Worm (Caenorhabditis elegans): Measurements from ENCODE around the gene R74.2.

R74.2 gene

ce11 chrIII:4178564-4178963, 9.4 kb upstream of the R74.2 start, which contains the start of gene C16C10.2:
Gene C16C10.2 (minus strand): TSS chrIII:4178664.
- TF ChIP-seq lim-6 (tag; optimal IDR thresholded peaks at IDR 0.05) (no peak), rnt-1 (tag; optimal IDR thresholded peaks at IDR 0.05) (no peak), odd-2 (tag; optimal IDR thresholded peaks at IDR 0.05) (no peak), ceh-45 (GFP tag; IDR thresholded peaks at IDR 0.05) (no peak), pros-1 (tag; optimal IDR thresholded peaks at IDR 0.05) (no peak), ceh-19 (GFP tag; optimal IDR thresholded peaks at IDR 0.05) (no peak)

ce11 chrIII:4181338-4181737, 6.6 kb upstream of the R74.2 start, which contains the start of gene C16C10.1:
Gene C16C10.1 (minus strand): TSS chrIII:4181438.
- TF ChIP-seq sdc-2 (tag; optimal IDR thresholded peaks at IDR 0.05) = no peak
- TF ChIP-seq pag-3 (tag; optimal IDR thresholded peaks at IDR 0.05; ENCODE audit: borderline replicate concordance) = no peak
- TF ChIP-seq pat-9 (tag; optimal IDR thresholded peaks at IDR 0.05) = no peak
- no peak for TF ChIP-seq elt-4 (tag; optimal IDR thresholded peaks at IDR 0.05)
- no peak for TF ChIP-seq hlh-8 (tag; optimal IDR thresholded peaks at IDR 0.05)
- no peak for TF ChIP-seq syd-9 (tag; optimal IDR thresholded peaks at IDR 0.05)
- TF ChIP-seq fkh-6 (tag; optimal IDR thresholded peaks at IDR 0.05) = no peak
- no peak for TF ChIP-seq tbx-7 (tag; optimal IDR thresholded peaks at IDR 0.05)
- TF ChIP-seq dve-1 (tag; optimal IDR thresholded peaks at IDR 0.05) = no peak
- TF ChIP-seq ceh-24 (tag; optimal IDR thresholded peaks at IDR 0.05) = no peak
- TF ChIP-seq C38D4.7 (GFP tag; optimal IDR thresholded peaks at IDR 0.05) = no peak
- TF ChIP-seq ets-4 (tag; optimal IDR thresholded peaks at IDR 0.05) = no peak
- no peak for TF ChIP-seq K09A11.1 (tag; optimal IDR thresholded peaks at IDR 0.05; ENCODE audit: insufficient read depth)
- no peak for TF ChIP-seq T23F11.4 (GFP tag; optimal IDR thresholded peaks at IDR 0.05)
- no peak for TF ChIP-seq ama-1 (optimal IDR thresholded peaks at IDR 0.05)
- TF ChIP-seq ttx-3 (tag; optimal IDR thresholded peaks at IDR 0.05) = no peak
- TF ChIP-seq lim-6 (tag; optimal IDR thresholded peaks at IDR 0.05) = no peak

- TF ChIP-seq pha-2 (tag; optimal IDR thresholded peaks at IDR 0.05) (no peak), T23F11.4 (GFP tag; optimal IDR thresholded peaks at IDR 0.05) (no peak), unc-3 (GFP tag; conservative IDR thresholded peaks at IDR 0.05) (no peak), unc-3 (tag; optimal IDR thresholded peaks at IDR 0.05) (no peak), sdc-2 (tag; optimal IDR thresholded peaks at IDR 0.05) (no peak), pax-1 (tag; optimal IDR thresholded peaks at IDR 0.05) (no peak), gmeb-2 (tag; optimal IDR thresholded peaks at IDR 0.05) (no peak), odd-2 (tag; optimal IDR thresholded peaks at IDR 0.05) (no peak), sox-2 (GFP tag; IDR thresholded peaks at IDR 0.05) (no peak), ttx-3 (tag; optimal IDR thresholded peaks at IDR 0.05) (no peak), C08G9.2 (tag; optimal IDR thresholded peaks at IDR 0.05) (no peak)
Measured at ce11 chrIII:4186751-4187309, 1.1 kb upstream of the R74.2 start, which contains the start of gene lars-1. Gene lars-1 (minus strand): TSS chrIII:4186801.

- no peak for TF ChIP-seq ama-1 (optimal IDR thresholded peaks at IDR 0.05)
- no peak for TF ChIP-seq odd-2 (tag; optimal IDR thresholded peaks at IDR 0.05)
- no peak for TF ChIP-seq unc-86 (tag; optimal IDR thresholded peaks at IDR 0.05)
- no peak for TF ChIP-seq nhr-11 (tag; optimal IDR thresholded peaks at IDR 0.05)
- TF ChIP-seq dve-1 (tag; optimal IDR thresholded peaks at IDR 0.05) = no peak
- TF ChIP-seq ceh-30 (tag; optimal IDR thresholded peaks at IDR 0.05) = no peak
Measured at ce11 chrIII:4189602-4190001, 1.6 kb downstream of the R74.2 start.

ce11 chrIII:4190241-4190640, 2.3 kb downstream of the R74.2 start, which contains the start of gene spp-28:
Gene spp-28 (minus strand): TSS chrIII:4190341.
- TF ChIP-seq nhr-11 (tag; optimal IDR thresholded peaks at IDR 0.05) = no peak
- TF ChIP-seq pros-1 (tag; optimal IDR thresholded peaks at IDR 0.05) = no peak
- TF ChIP-seq unc-55 (GFP tag; optimal IDR thresholded peaks at IDR 0.05) = no peak
- TF ChIP-seq madf-2 (tag; optimal IDR thresholded peaks at IDR 0.05) = no peak
- no peak for TF ChIP-seq ceh-18 (tag; optimal IDR thresholded peaks at IDR 0.05)
- TF ChIP-seq unc-3 (GFP tag; conservative IDR thresholded peaks at IDR 0.05) = no peak
- TF ChIP-seq unc-3 (tag; optimal IDR thresholded peaks at IDR 0.05) = no peak

Data from whole organism, late embryonic.